Fruit fly (Drosophila melanogaster): ENCODE measurements around the gene neo.

neo gene

dm6 chr3R:29817664-29818063 lies 1.3 kb upstream of the neo start, which contains the start of gene CG7829:
Gene CG7829 (minus strand): TSS chr3R:29817764.
- TF ChIP-seq Ets65A (GFP tag) (peak; percentile 30), CG8290 (GFP tag; optimal IDR thresholded peaks at IDR 0.05) (no peak), CG8290 (tag; optimal IDR thresholded peaks at IDR 0.05) (no peak), HmgZ (tag; optimal IDR thresholded peaks at IDR 0.05) (no peak), CG12071 (GFP tag; optimal IDR thresholded peaks at IDR 0.05) (no peak), corto (GFP tag; optimal IDR thresholded peaks at IDR 0.05) (no peak)

- no peak for TF ChIP-seq CG13624 (GFP tag; optimal IDR thresholded peaks at IDR 0.05)
- TF ChIP-seq chinmo (GFP tag; IDR thresholded peaks at IDR 0.05; ENCODE audit: partially characterized antibody) = 0 out of 4 replicates have a peak, but pooled peaks have one; percentile 28
- TF ChIP-seq dm (GFP tag; optimal IDR thresholded peaks at IDR 0.05) = no peak
- no peak for TF ChIP-seq D19B (GFP tag; optimal IDR thresholded peaks at IDR 0.05)
- TF ChIP-seq CG9797 (GFP tag; optimal IDR thresholded peaks at IDR 0.05) = no peak
- TF ChIP-seq Trl (optimal IDR thresholded peaks at IDR 0.05) = peak; percentile 23 to 47
- TF ChIP-seq Trl (GFP tag; optimal IDR thresholded peaks at IDR 0.05) = no peak
- TF ChIP-seq CG3163 (GFP tag; optimal IDR thresholded peaks at IDR 0.05) = peak; percentile 72
- TF ChIP-seq gcm (GFP tag; optimal IDR thresholded peaks at IDR 0.05) = no peak
- TF ChIP-seq CG12744 (GFP tag; optimal IDR thresholded peaks at IDR 0.05) = no peak
- TF ChIP-seq CG17612 (GFP tag; IDR thresholded peaks at IDR 0.05) = no peak
- TF ChIP-seq hkb (optimal IDR thresholded peaks at IDR 0.05) = no peak
- no peak for TF ChIP-seq hkb (GFP tag; IDR thresholded peaks at IDR 0.05)
- no peak for TF ChIP-seq CG7839 (tag; optimal IDR thresholded peaks at IDR 0.05)
- TF ChIP-seq Blimp-1 (GFP tag; optimal IDR thresholded peaks at IDR 0.05) = peak; percentile 20
- TF ChIP-seq kay (GFP tag; optimal IDR thresholded peaks at IDR 0.05) = no peak
- TF ChIP-seq hth (optimal IDR thresholded peaks at IDR 0.05) = no peak
- no peak for TF ChIP-seq crp (GFP tag; optimal IDR thresholded peaks at IDR 0.05)
- TF ChIP-seq pros (GFP tag; optimal IDR thresholded peaks at IDR 0.05) = peak; percentile 79
- TF ChIP-seq Abd-B (GFP tag; optimal IDR thresholded peaks at IDR 0.05) = no peak
- TF ChIP-seq Hand (GFP tag; optimal IDR thresholded peaks at IDR 0.05) = no peak
- no peak for TF ChIP-seq CG11504 (tag; optimal IDR thresholded peaks at IDR 0.05)
- no peak for TF ChIP-seq Dip3 (GFP tag; optimal IDR thresholded peaks at IDR 0.05)
- TF ChIP-seq Side (GFP tag; optimal IDR thresholded peaks at IDR 0.05) = no peak
- TF ChIP-seq nom (GFP tag; optimal IDR thresholded peaks at IDR 0.05) = peak; percentile 12
- no peak for TF ChIP-seq CG17912 (GFP tag; optimal IDR thresholded peaks at IDR 0.05)
- TF ChIP-seq CG5180 (GFP tag; optimal IDR thresholded peaks at IDR 0.05) = peak; percentile 97
- TF ChIP-seq toy (GFP tag; IDR thresholded peaks at IDR 0.05) = no peak
Observed at dm6 chr3R:29829228-29829786, 10.4 kb downstream of the neo start.

- TF ChIP-seq sug (tag; optimal IDR thresholded peaks at IDR 0.05) = no peak
- no peak for TF ChIP-seq CG3838 (GFP tag; optimal IDR thresholded peaks at IDR 0.05)
- TF ChIP-seq CG31365 (tag; optimal IDR thresholded peaks at IDR 0.05) = peak; percentile 62
- TF ChIP-seq HHEX (GFP tag; optimal IDR thresholded peaks at IDR 0.05) = peak; percentile 43
- TF ChIP-seq dati (GFP tag; IDR thresholded peaks at IDR 0.05) = no peak
- peak; percentile 40 for TF ChIP-seq CG12104 (GFP tag; optimal IDR thresholded peaks at IDR 0.05)
- TF ChIP-seq z (GFP tag; IDR thresholded peaks at IDR 0.05) = no peak
- TF ChIP-seq CG8359 (GFP tag; optimal IDR thresholded peaks at IDR 0.05; ENCODE audit: borderline replicate concordance) = peak; percentile 66
- TF ChIP-seq chif (GFP tag; optimal IDR thresholded peaks at IDR 0.05) = peak in 1 of 2 experiments; percentile 16
- TF ChIP-seq CG4854 (GFP tag; optimal IDR thresholded peaks at IDR 0.05) = no peak
- TF ChIP-seq Jarid2 (GFP tag; optimal IDR thresholded peaks at IDR 0.05) = peak; percentile 15
- no peak for TF ChIP-seq CG17328 (GFP tag; IDR thresholded peaks at IDR 0.05)
- peak; percentile 63 for TF ChIP-seq CG8924 (tag; optimal IDR thresholded peaks at IDR 0.05)
- TF ChIP-seq CG3847 (GFP tag; IDR thresholded peaks at IDR 0.05) = no peak
- no peak for TF ChIP-seq CG17568 (GFP tag; optimal IDR thresholded peaks at IDR 0.05)
- peak in 1 of 3 experiments; percentile 29 for TF ChIP-seq Stat92E (GFP tag; optimal IDR thresholded peaks at IDR 0.05)
- TF ChIP-seq emc (GFP tag; optimal IDR thresholded peaks at IDR 0.05) = no peak
Observed at dm6 chr3R:29830925-29831324, 12.0 kb downstream of the neo start.

All from whole organism, embryonic.